Fruit fly (Drosophila melanogaster) whole organism, prepupa: ENCODE data around the gene Mabi.

Source experiments
- CG3032 ChIP-seq: fragments of 200-800 bp; optimal IDR thresholded peaks from 2 replicates; lab custom pipeline; 2019; ENCODE audit warnings: missing biosample characterization, mild to moderate bottlenecking, missing genetic modification characterization, moderate library complexity
- CG3919 ChIP-seq: fragments of 200-800 bp; sonication (Bioruptor generic); optimal IDR thresholded peaks from 3 replicates; lab custom pipeline; 2016; ENCODE audit warnings: missing biosample characterization, missing genetic modification characterization
- CG6163 ChIP-seq: fragments of 200-800 bp; sonication (Bioruptor generic); IDR thresholded peaks from 3 replicates; pipeline ENCODE4 v1.3.6; 2022; ENCODE audit warnings: missing biosample characterization, missing genetic modification characterization
- CG6276 ChIP-seq: fragments of 200-800 bp; sonication (Bioruptor generic); optimal IDR thresholded peaks from 2 replicates; lab custom pipeline; 2017; ENCODE audit warnings: missing biosample characterization, mild to moderate bottlenecking, missing genetic modification characterization
- CG6808 ChIP-seq: fragments of 200-800 bp; sonication (Bioruptor generic); optimal IDR thresholded peaks from 3 replicates; lab custom pipeline; 2017; ENCODE audit warnings: missing biosample characterization, missing genetic modification characterization, mild to moderate bottlenecking, moderate library complexity, missing genetic modification reagents
- CG9139 ChIP-seq: fragments of 200-800 bp; sonication (Bioruptor generic); optimal IDR thresholded peaks from 3 replicates; lab custom pipeline; 2017; ENCODE audit warnings: missing biosample characterization, mild to moderate bottlenecking, missing genetic modification characterization
- Eip93F ChIP-seq: fragments of 200-800 bp; sonication (Bioruptor generic); optimal IDR thresholded peaks from 2 replicates; lab custom pipeline; 2016; ENCODE audit warnings: missing biosample characterization, mild to moderate bottlenecking, missing genetic modification characterization
- Sox14 ChIP-seq: fragments of 200-800 bp; sonication (Bioruptor generic); optimal IDR thresholded peaks from 3 replicates; lab custom pipeline; 2016; ENCODE audit warnings: missing biosample characterization, missing genetic modification characterization
- vri ChIP-seq: fragments of 200-800 bp; sonication (Bioruptor generic); optimal IDR thresholded peaks from 3 replicates; lab custom pipeline; 2016; ENCODE audit warnings: missing biosample characterization, mild to moderate bottlenecking, missing genetic modification characterization

DNA sequence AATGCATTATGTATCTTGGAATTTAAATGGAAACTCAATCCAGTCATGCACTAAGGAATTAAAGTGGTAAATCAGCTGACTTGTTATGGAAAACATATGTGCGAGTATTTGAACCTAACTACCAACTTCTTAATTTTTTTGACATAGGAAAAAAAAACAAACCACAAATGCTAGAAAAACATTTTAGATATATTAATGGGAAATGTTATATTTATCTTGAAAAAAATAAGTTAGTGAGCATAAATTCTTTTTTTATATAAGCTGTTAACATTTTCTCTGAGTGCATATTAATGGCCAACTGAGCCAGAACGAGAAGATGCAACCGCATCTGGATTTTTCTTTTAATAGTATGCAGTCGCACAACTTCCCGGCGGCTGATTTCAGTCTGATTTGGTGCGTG is 16.7 kb upstream of the Mabi start:
- TF ChIP-seq Sox14 (peak; percentile 1), vri (no peak), Eip93F (no peak), CG3919 (GFP tag; lab: Kevin White, UChicago) (no peak), CG6163 (GFP tag; lab: Robert Waterston, UW) (no peak), CG3032 (tag; lab: Kevin White, UChicago) (peak; percentile 16), CG6276 (peak; percentile 9), CG9139 (GFP tag; lab: Kevin White, UChicago) (no peak), CG6808 (GFP tag; lab: Kevin White, UChicago) (peak; percentile 31)
